Worm (Caenorhabditis elegans) whole organism, mixed stage, embryonic: ENCODE data around the gene str-206.

ENCODE experiments used
- M03D4.4 ChIP-seq: sonication (generic microtip); optimal IDR thresholded peaks from 2 replicates; lab custom pipeline; 2017; ENCODE audit warnings: mild to moderate bottlenecking, missing genetic modification characterization, missing compliant biosample characterization
- bed-3 ChIP-seq: fragments of 200-800 bp; sonication (Bioruptor generic); optimal IDR thresholded peaks from 3 replicates; lab custom pipeline; 2018; ENCODE audit warnings: mild to moderate bottlenecking, missing genetic modification characterization, moderate library complexity, missing compliant biosample characterization
- blmp-1 ChIP-seq: fragments of 150-350 bp; optimal IDR thresholded peaks from 2 replicates; lab custom pipeline; 2014; ENCODE audit warnings: missing biosample characterization, missing genetic modification characterization
- ceh-39 ChIP-seq: fragments of 150-350 bp; optimal IDR thresholded peaks from 2 replicates; lab custom pipeline; 2014; ENCODE audit warnings: missing biosample characterization, missing genetic modification characterization
- ceh-43 ChIP-seq: fragments of 200-800 bp; sonication (Bioruptor generic); optimal IDR thresholded peaks from 2 replicates; lab custom pipeline; 2018; ENCODE audit warnings: mild to moderate bottlenecking, missing genetic modification characterization, moderate library complexity, missing compliant biosample characterization
- ceh-83 ChIP-seq: fragments of 200-800 bp; sonication (Bioruptor generic); optimal IDR thresholded peaks from 2 replicates; lab custom pipeline; 2018; ENCODE audit warnings: mild to moderate bottlenecking, missing genetic modification characterization, missing compliant biosample characterization
- ces-1 ChIP-seq: fragments of 150-350 bp; optimal IDR thresholded peaks from 2 replicates; lab custom pipeline; 2014; ENCODE audit warnings: missing biosample characterization, missing genetic modification reagents, missing genetic modification characterization
- cnd-1 ChIP-seq: fragments of 200-800 bp; sonication (Bioruptor generic); optimal IDR thresholded peaks from 2 replicates; lab custom pipeline; 2018; ENCODE audit warnings: mild to moderate bottlenecking, missing genetic modification characterization, missing compliant biosample characterization
- drap-1 ChIP-seq: fragments of 200-800 bp; sonication (Bioruptor generic); optimal IDR thresholded peaks from 3 replicates; lab custom pipeline; 2018; ENCODE audit warnings: mild to moderate bottlenecking, missing genetic modification characterization, missing compliant biosample characterization
- elt-1 ChIP-seq: sonication (generic microtip); optimal IDR thresholded peaks from 2 replicates; lab custom pipeline; 2017; ENCODE audit warnings: missing genetic modification characterization, mild to moderate bottlenecking, missing compliant biosample characterization, antibody characterized with exemption, moderate library complexity, borderline replicate concordance; ENCODE audit not compliant: insufficient read depth
- elt-3 ChIP-seq: fragments of 150-350 bp; optimal IDR thresholded peaks from 2 replicates; lab custom pipeline; 2014; ENCODE audit warnings: missing biosample characterization, missing genetic modification characterization
- flh-1 ChIP-seq: fragments of 200-800 bp; sonication (Bioruptor generic); optimal IDR thresholded peaks from 2 replicates; lab custom pipeline; 2018; ENCODE audit warnings: mild to moderate bottlenecking, missing genetic modification characterization, moderate library complexity, missing compliant biosample characterization
- ham-2 ChIP-seq: fragments of 200-800 bp; sonication (Bioruptor generic); optimal IDR thresholded peaks from 2 replicates; lab custom pipeline; 2018; ENCODE audit warnings: mild to moderate bottlenecking, missing genetic modification characterization, missing compliant biosample characterization
- lin-13 ChIP-seq: fragments of 150-350 bp; optimal IDR thresholded peaks from 2 replicates; lab custom pipeline; 2014; ENCODE audit warnings: missing biosample characterization, missing genetic modification characterization
- lin-32 ChIP-seq: fragments of 200-800 bp; sonication (Bioruptor generic); optimal IDR thresholded peaks from 2 replicates; lab custom pipeline; 2018; ENCODE audit warnings: mild to moderate bottlenecking, missing genetic modification characterization, missing compliant biosample characterization
- lsy-2 ChIP-seq: fragments of 150-350 bp; optimal IDR thresholded peaks from 2 replicates; lab custom pipeline; 2014; ENCODE audit warnings: missing biosample characterization, missing genetic modification characterization
- mep-1 ChIP-seq: fragments of 150-350 bp; optimal IDR thresholded peaks from 2 replicates; lab custom pipeline; 2017; ENCODE audit warnings: missing biosample characterization, missing genetic modification reagents, missing genetic modification characterization, inconsistent platforms
- mls-2 ChIP-seq: sonication (generic microtip); optimal IDR thresholded peaks from 2 replicates; lab custom pipeline; 2016; ENCODE audit warnings: mild to moderate bottlenecking, missing genetic modification characterization, moderate library complexity, missing compliant biosample characterization
- nhr-12 ChIP-seq: fragments of 150-350 bp; optimal IDR thresholded peaks from 2 replicates; lab custom pipeline; 2014; ENCODE audit warnings: missing biosample characterization, missing genetic modification characterization
- nhr-2 ChIP-seq: fragments of 150-350 bp; optimal IDR thresholded peaks from 2 replicates; lab custom pipeline; 2014; ENCODE audit warnings: missing biosample characterization, missing genetic modification characterization
- nhr-237 ChIP-seq: fragments of 150-350 bp; optimal IDR thresholded peaks from 2 replicates; lab custom pipeline; 2014; ENCODE audit warnings: missing biosample characterization, missing genetic modification characterization
- nhr-28 ChIP-seq: fragments of 150-350 bp; optimal IDR thresholded peaks from 2 replicates; lab custom pipeline; 2014; ENCODE audit warnings: missing biosample characterization, missing genetic modification characterization
- pha-4 ChIP-seq: fragments of 150-350 bp; optimal IDR thresholded peaks from 2 replicates; lab custom pipeline; 2018; ENCODE audit warnings: missing biosample characterization, missing genetic modification reagents, missing genetic modification characterization
- sem-2 ChIP-seq: fragments of 200-800 bp; sonication (Bioruptor generic); optimal IDR thresholded peaks from 2 replicates; lab custom pipeline; 2018; ENCODE audit warnings: mild to moderate bottlenecking, missing genetic modification characterization, missing compliant biosample characterization
- snpc-4 ChIP-seq: fragments of 150-350 bp; optimal IDR thresholded peaks from 2 replicates; lab custom pipeline; 2014; ENCODE audit warnings: missing biosample characterization, missing genetic modification characterization
- sptf-1 ChIP-seq: sonication (generic microtip); optimal IDR thresholded peaks from 2 replicates; lab custom pipeline; 2017; ENCODE audit warnings: mild to moderate bottlenecking, missing genetic modification characterization, moderate library complexity, missing compliant biosample characterization
- tbx-8 ChIP-seq: fragments of 200-800 bp; sonication (Bioruptor generic); optimal IDR thresholded peaks from 2 replicates; lab custom pipeline; 2018; ENCODE audit warnings: mild to moderate bottlenecking, missing genetic modification characterization, moderate library complexity, missing compliant biosample characterization
- unc-120 ChIP-seq: sonication (generic microtip); optimal IDR thresholded peaks from 2 replicates; lab custom pipeline; 2017; ENCODE audit warnings: missing genetic modification characterization, missing compliant biosample characterization; ENCODE audit not compliant: poor library complexity, severe bottlenecking
- unc-39 ChIP-seq: fragments of 150-350 bp; optimal IDR thresholded peaks from 2 replicates; lab custom pipeline; 2014; ENCODE audit warnings: missing biosample characterization, missing genetic modification characterization
- unc-62 ChIP-seq: fragments of 150-350 bp; optimal IDR thresholded peaks from 2 replicates; lab custom pipeline; 2014; ENCODE audit warnings: missing biosample characterization, missing genetic modification reagents, missing genetic modification characterization
- zip-8 ChIP-seq: fragments of 150-350 bp; optimal IDR thresholded peaks from 2 replicates; lab custom pipeline; 2014; ENCODE audit warnings: missing biosample characterization, missing genetic modification characterization
- ztf-11 ChIP-seq: fragments of 150-350 bp; optimal IDR thresholded peaks from 2 replicates; lab custom pipeline; 2014; ENCODE audit warnings: missing biosample characterization, missing genetic modification characterization

Gene str-206

ce11 chrV:6228400-6228895 is 10.5 kb downstream of the str-206 start:
- TF ChIP-seq blmp-1 (tag; lab: Kevin White, UChicago) (no peak), unc-62 (GFP tag; lab: Kevin White, UChicago) (peak; percentile 49), ztf-11 (tag; lab: Kevin White, UChicago) (peak; percentile 21), drap-1 (GFP tag; lab: Kevin White, UChicago) (no peak), zip-8 (tag; lab: Kevin White, UChicago) (peak; percentile 85), ceh-83 (peak; percentile 41), snpc-4 (tag; lab: Kevin White, UChicago) (no peak), lin-13 (tag; lab: Kevin White, UChicago) (peak; percentile 10), sptf-1 (tag; lab: Kevin White, UChicago) (no peak), lsy-2 (tag; lab: Kevin White, UChicago) (peak; percentile 9), M03D4.4 (tag; lab: Kevin White, UChicago) (no peak), elt-1 (peak; percentile 43), ceh-39 (no peak), tbx-8 (no peak), unc-39 (tag; lab: Kevin White, UChicago) (peak; percentile 84), unc-120 (tag; lab: Kevin White, UChicago) (no peak), cnd-1 (tag; lab: Kevin White, UChicago) (no peak), mep-1 (tag; lab: Kevin White, UChicago) (no peak), ham-2 (GFP tag; lab: Kevin White, UChicago) (no peak), ces-1 (GFP tag; lab: Kevin White, UChicago) (peak; percentile 56), ceh-43 (no peak)

- no peak for TF ChIP-seq unc-62 (GFP tag; lab: Kevin White, UChicago)
- TF ChIP-seq ztf-11 (tag; lab: Kevin White, UChicago): no peak
- TF ChIP-seq lin-13 (tag; lab: Kevin White, UChicago): no peak
- no peak for TF ChIP-seq unc-39 (tag; lab: Kevin White, UChicago)
- no peak for TF ChIP-seq lsy-2 (tag; lab: Kevin White, UChicago)
- TF ChIP-seq blmp-1 (tag; lab: Kevin White, UChicago): no peak
- no peak for TF ChIP-seq ham-2 (GFP tag; lab: Kevin White, UChicago)
- no peak for TF ChIP-seq mls-2 (tag; lab: Kevin White, UChicago)
- TF ChIP-seq lin-32 (GFP tag; lab: Kevin White, UChicago): no peak
- TF ChIP-seq nhr-12: no peak
- TF ChIP-seq drap-1 (GFP tag; lab: Kevin White, UChicago): no peak
Observed at ce11 chrV:6228920-6229456, 11.1 kb downstream of the str-206 start.

DNA sequence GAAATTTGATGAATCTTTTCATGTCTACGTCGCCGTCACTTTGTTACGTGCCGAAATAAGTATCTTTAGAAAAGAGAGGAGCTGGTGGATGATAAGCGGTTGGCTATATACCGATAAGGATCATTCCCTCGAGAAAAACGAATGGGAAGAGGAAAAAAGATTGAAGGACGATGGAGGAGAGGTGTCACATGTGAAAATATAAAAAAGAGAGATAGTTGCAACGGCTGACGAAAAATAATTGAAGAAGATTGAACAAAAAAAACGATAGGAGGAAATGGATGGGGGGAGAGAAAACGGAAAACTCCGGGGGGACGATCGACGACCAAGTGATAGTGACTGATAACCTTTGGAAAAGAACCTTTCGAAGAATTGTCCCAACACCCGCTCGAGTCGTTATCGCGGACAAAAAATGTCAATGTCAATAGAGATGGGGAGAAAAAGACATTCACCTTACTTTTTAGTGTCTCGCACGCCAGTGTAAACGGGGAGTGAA is 11.6 kb downstream of the str-206 start:
- TF ChIP-seq elt-3 (tag; lab: Kevin White, UChicago) (peak; percentile 57), lsy-2 (tag; lab: Kevin White, UChicago) (peak; percentile 2), elt-1 (peak; percentile 11), ham-2 (GFP tag; lab: Kevin White, UChicago) (peak; percentile 72), pha-4 (tag; lab: Kevin White, UChicago) (no peak), unc-120 (tag; lab: Kevin White, UChicago) (peak; percentile 13)
- TF ChIP-seq, all 35 proteins: peak for 5

DNA sequence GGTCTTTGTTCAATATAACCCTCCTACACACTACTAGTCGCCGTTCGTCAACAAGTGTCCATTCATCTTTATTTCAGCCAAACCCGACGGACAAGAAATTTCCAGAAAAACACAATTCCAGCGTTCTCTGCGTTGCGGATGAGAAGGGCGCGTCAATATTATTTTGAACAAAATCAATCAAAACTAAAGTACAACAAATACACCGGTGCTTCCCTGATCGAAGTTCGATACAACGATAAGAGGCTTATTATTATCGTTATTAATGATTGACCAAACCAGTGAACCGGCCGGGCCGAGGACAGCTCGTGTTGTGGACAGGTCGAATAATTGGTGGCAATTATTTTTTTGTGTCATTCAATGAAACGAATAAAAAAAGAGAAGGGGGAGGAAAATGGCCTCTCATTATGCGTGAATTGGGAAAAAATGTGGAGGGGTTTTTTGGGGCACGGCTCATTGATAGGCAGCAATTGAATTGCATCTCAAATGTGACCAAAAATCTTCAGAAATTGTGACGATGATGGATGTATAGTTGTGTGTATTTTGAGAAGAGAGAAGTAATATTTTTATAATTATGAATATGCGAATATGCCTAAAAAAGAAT is 12.8 kb downstream of the str-206 start:
- TF ChIP-seq nhr-2 (tag; lab: Kevin White, UChicago) (peak; percentile 15), lsy-2 (tag; lab: Kevin White, UChicago) (no peak), mls-2 (tag; lab: Kevin White, UChicago) (peak; percentile 35), ceh-43 (peak; percentile 69)

ce11 chrV:6231902-6232340 is 14.0 kb downstream of the str-206 start:
- TF ChIP-seq unc-39 (tag; lab: Kevin White, UChicago) (no peak), pha-4 (tag; lab: Kevin White, UChicago) (no peak), lsy-2 (tag; lab: Kevin White, UChicago) (no peak), nhr-12 (no peak), bed-3 (GFP tag; lab: Kevin White, UChicago) (no peak), unc-62 (GFP tag; lab: Kevin White, UChicago) (no peak), zip-8 (tag; lab: Kevin White, UChicago) (no peak), tbx-8 (no peak), flh-1 (GFP tag; lab: Kevin White, UChicago) (no peak), sem-2 (GFP tag; lab: Kevin White, UChicago) (no peak), nhr-28 (tag; lab: Kevin White, UChicago) (no peak), sptf-1 (tag; lab: Kevin White, UChicago) (no peak), ztf-11 (tag; lab: Kevin White, UChicago) (no peak), nhr-237 (tag; lab: Kevin White, UChicago) (no peak), ceh-83 (no peak)
- TF ChIP-seq, all 35 proteins: peak for 0
